Worm (Caenorhabditis elegans) whole organism, early embryonic: ENCODE data around the gene ceh-34.

ENCODE experiments used
- B0310.2 ChIP-seq: sonication (generic microtip); optimal IDR thresholded peaks from 2 replicates; lab custom pipeline; 2016; ENCODE audit warnings: mild to moderate bottlenecking, missing genetic modification characterization, missing compliant biosample characterization
- F13C5.2 ChIP-seq: sonication (generic microtip); optimal IDR thresholded peaks from 2 replicates; lab custom pipeline; 2017; ENCODE audit warnings: mild to moderate bottlenecking, missing genetic modification characterization, inconsistent platforms, missing compliant biosample characterization
- aly-1 ChIP-seq: sonication (generic microtip); optimal IDR thresholded peaks from 2 replicates; lab custom pipeline; 2016; ENCODE audit warnings: missing genetic modification characterization, missing compliant biosample characterization
- ama-1 ChIP-seq: fragments of 150-350 bp; optimal IDR thresholded peaks from 2 replicates; lab custom pipeline; 2014
- ets-7 ChIP-seq: sonication (generic microtip); optimal IDR thresholded peaks from 2 replicates; lab custom pipeline; 2016; ENCODE audit warnings: missing genotype, missing genetic modification characterization, missing compliant biosample characterization
- flt-1 ChIP-seq: fragments of 200-800 bp; sonication (Bioruptor generic); IDR thresholded peaks from 2 replicates; pipeline ENCODE4 v1.3.6; 2022; ENCODE audit warnings: missing genetic modification characterization, missing compliant biosample characterization
- hmbx-1 ChIP-seq: sonication (generic microtip); optimal IDR thresholded peaks from 2 replicates; lab custom pipeline; 2016; ENCODE audit warnings: mild to moderate bottlenecking, missing genetic modification characterization, missing compliant biosample characterization
- hmg-4 ChIP-seq: fragments of 200-800 bp; sonication (Bioruptor generic); optimal IDR thresholded peaks from 2 replicates; lab custom pipeline; 2018; ENCODE audit warnings: mild to moderate bottlenecking, missing genetic modification characterization, missing compliant biosample characterization
- hnd-1 ChIP-seq: sonication (generic microtip); optimal IDR thresholded peaks from 2 replicates; lab custom pipeline; 2016; ENCODE audit warnings: missing genetic modification characterization, missing compliant biosample characterization
- pes-1 ChIP-seq: fragments of 200-800 bp; sonication (Bioruptor generic); IDR thresholded peaks from 2 replicates; pipeline ENCODE4 v1.3.6; 2022; ENCODE audit warnings: missing genetic modification reagents, missing genetic modification characterization, missing compliant biosample characterization
- sea-1 ChIP-seq: fragments of 200-800 bp; sonication (Bioruptor generic); conservative IDR thresholded peaks from 2 replicates; pipeline ENCODE4 v1.3.6; 2022; ENCODE audit warnings: missing genetic modification characterization, missing compliant biosample characterization
- tbx-37 ChIP-seq: fragments of 200-800 bp; sonication (Bioruptor generic); conservative IDR thresholded peaks from 2 replicates; pipeline ENCODE4 v1.3.6; 2022; ENCODE audit warnings: missing genetic modification reagents, missing genetic modification characterization, missing compliant biosample characterization
- tra-4 ChIP-seq: sonication (generic microtip); optimal IDR thresholded peaks from 2 replicates; lab custom pipeline; 2017; ENCODE audit warnings: missing genetic modification characterization, missing compliant biosample characterization

DNA sequence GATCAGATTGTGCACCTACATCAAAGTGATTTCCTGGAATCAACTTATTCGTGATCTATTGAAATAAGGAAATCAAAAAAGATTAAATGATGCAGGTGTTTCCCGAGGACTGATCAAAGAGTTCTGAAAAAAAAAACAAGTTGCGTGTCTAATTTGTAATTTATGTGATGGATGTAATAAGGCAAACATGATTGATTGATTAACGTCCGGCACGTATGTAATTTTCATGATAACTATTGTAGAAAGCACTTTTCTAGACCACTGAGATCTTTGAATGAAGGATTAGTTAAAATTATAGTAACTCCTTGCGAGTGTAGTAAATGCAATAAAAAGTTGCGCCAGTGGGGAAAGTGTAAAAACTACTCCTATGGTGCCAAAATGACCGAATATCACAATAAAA, 26.0 kb upstream of the ceh-34 start, which contains the start of gene srg-25:
- TF ChIP-seq hmg-4 (GFP tag; lab: Kevin White, UChicago) = no peak
- TF ChIP-seq hnd-1 (tag; lab: Kevin White, UChicago) = no peak
- TF ChIP-seq tra-4 = no peak
- TF ChIP-seq sea-1 (GFP tag; lab: Robert Waterston, UW) = no peak
- no peak for TF ChIP-seq flt-1 (GFP tag; lab: Robert Waterston, UW)
- no peak for TF ChIP-seq ama-1 (lab: Kevin White, UChicago)
- TF ChIP-seq aly-1 = no peak
- no peak for TF ChIP-seq B0310.2 (tag; lab: Kevin White, UChicago)
- TF ChIP-seq ets-7 (tag; lab: Kevin White, UChicago) = no peak
- TF ChIP-seq pes-1 = no peak
- no peak for TF ChIP-seq tbx-37
- no peak for TF ChIP-seq hmbx-1 (tag; lab: Kevin White, UChicago)
- no peak for TF ChIP-seq F13C5.2 (tag; lab: Kevin White, UChicago)
